Worm (Caenorhabditis elegans) whole organism, L1 larva: ENCODE data around the gene M28.9.

Experiments used
- C04F5.9 ChIP-seq: sonication (generic microtip); optimal IDR thresholded peaks from 2 replicates; lab custom pipeline; 2016; ENCODE audit warnings: missing genetic modification characterization, missing compliant biosample characterization
- C16A3.4 ChIP-seq: fragments of 150-350 bp; optimal IDR thresholded peaks from 2 replicates; lab custom pipeline; 2014; ENCODE audit warnings: missing biosample characterization, missing genetic modification characterization
- C34B4.2 ChIP-seq: sonication (generic microtip); optimal IDR thresholded peaks from 2 replicates; lab custom pipeline; 2017; ENCODE audit warnings: mild to moderate bottlenecking, missing genetic modification characterization, missing compliant biosample characterization
- F16B12.6 ChIP-seq: fragments of 150-350 bp; optimal IDR thresholded peaks from 2 replicates; lab custom pipeline; 2014; ENCODE audit warnings: missing biosample characterization, missing genetic modification characterization
- Y116A8C.19 ChIP-seq: sonication (generic microtip); optimal IDR thresholded peaks from 2 replicates; lab custom pipeline; 2016; ENCODE audit warnings: missing compliant biosample characterization, missing genetic modification characterization, borderline replicate concordance
- aha-1 ChIP-seq: fragments of 150-350 bp; optimal IDR thresholded peaks from 2 replicates; lab custom pipeline; 2014; ENCODE audit warnings: missing biosample characterization, missing genetic modification characterization
- ceh-90 ChIP-seq: sonication (generic microtip); optimal IDR thresholded peaks from 2 replicates; lab custom pipeline; 2016; ENCODE audit warnings: missing genetic modification characterization, missing compliant biosample characterization
- ces-1 ChIP-seq: fragments of 150-350 bp; optimal IDR thresholded peaks from 2 replicates; lab custom pipeline; 2014; ENCODE audit warnings: missing biosample characterization, missing genetic modification reagents, missing genetic modification characterization
- dsc-1 ChIP-seq: sonication (generic microtip); optimal IDR thresholded peaks from 2 replicates; lab custom pipeline; 2016; ENCODE audit warnings: mild to moderate bottlenecking, missing genetic modification characterization, missing compliant biosample characterization
- efl-1 ChIP-seq, 4 experiments: fragments of 150-350 bp; optimal IDR thresholded peaks in 3 of 4; peaks in 1 of 4; 1 replicate in 1 of 4; 2 replicates in 3 of 4; lab custom pipeline; 2014; ENCODE audit warnings: missing biosample characterization in 2 of 4, missing genetic modification characterization in 2 of 4, missing genetic modification reagents in 2 of 4
- elt-2 ChIP-seq: sonication (generic microtip); optimal IDR thresholded peaks from 2 replicates; lab custom pipeline; 2016; ENCODE audit warnings: missing genetic modification characterization, mild to moderate bottlenecking, inconsistent platforms, missing compliant biosample characterization, missing genetic modification reagents
- elt-3 ChIP-seq, 6 experiments: fragments of 150-350 bp in 1 of 6; sonication (generic microtip); optimal IDR thresholded peaks; 2 replicates each; lab custom pipeline; 2017 to 2018; ENCODE audit warnings: missing biosample characterization in 6 of 6, missing genetic modification characterization in 6 of 6, inconsistent platforms in 1 of 6
- grh-1 ChIP-seq: fragments of 200-800 bp; sonication (Bioruptor generic); IDR thresholded peaks from 2 replicates; pipeline ENCODE4 v1.3.6; 2022; ENCODE audit warnings: missing genetic modification reagents, missing genetic modification characterization, missing compliant biosample characterization
- hlh-17 ChIP-seq: fragments of 200-800 bp; sonication (Bioruptor generic); optimal IDR thresholded peaks from 2 replicates; lab custom pipeline; 2018; ENCODE audit warnings: missing genetic modification characterization, mild to moderate bottlenecking, missing compliant biosample characterization, moderate library complexity, borderline replicate concordance
- irx-1 ChIP-seq: sonication (generic microtip); optimal IDR thresholded peaks from 2 replicates; lab custom pipeline; 2016; ENCODE audit warnings: missing genetic modification characterization, missing compliant biosample characterization
- lin-14 ChIP-seq: fragments of 200-800 bp; sonication (Bioruptor generic); optimal IDR thresholded peaks from 2 replicates; lab custom pipeline; 2018; ENCODE audit warnings: mild to moderate bottlenecking, missing genetic modification characterization, moderate library complexity, missing compliant biosample characterization
- lin-35 ChIP-seq, 2 experiments: fragments of 150-350 bp; optimal IDR thresholded peaks; 2 replicates each; lab custom pipeline; 2014; ENCODE audit warnings: missing biosample characterization in 2 of 2, missing genetic modification characterization in 2 of 2, missing genetic modification reagents in 2 of 2
- lir-3 ChIP-seq: sonication (generic microtip); optimal IDR thresholded peaks from 2 replicates; lab custom pipeline; 2016; ENCODE audit warnings: mild to moderate bottlenecking, missing genetic modification characterization, moderate library complexity, missing compliant biosample characterization; ENCODE audit not compliant: poor library complexity
- lsy-2 ChIP-seq, 2 experiments: fragments of 150-350 bp; optimal IDR thresholded peaks; 2 replicates each; lab custom pipeline; 2014; ENCODE audit warnings: missing biosample characterization in 2 of 2, missing genetic modification characterization in 2 of 2
- mab-9 ChIP-seq: fragments of 200-800 bp; sonication (Bioruptor generic); IDR thresholded peaks from 2 replicates; pipeline ENCODE4 v1.3.6; 2022; ENCODE audit warnings: missing genetic modification reagents, missing genetic modification characterization, missing compliant biosample characterization
- mep-1 ChIP-seq: fragments of 150-350 bp; optimal IDR thresholded peaks from 2 replicates; lab custom pipeline; 2014; ENCODE audit warnings: missing biosample characterization, missing genetic modification characterization
- nhr-12 ChIP-seq: sonication (generic microtip); optimal IDR thresholded peaks from 2 replicates; lab custom pipeline; 2017; ENCODE audit warnings: missing biosample characterization, missing genetic modification characterization
- nhr-19 ChIP-seq: fragments of 200-800 bp; sonication (Bioruptor generic); conservative IDR thresholded peaks from 2 replicates; pipeline ENCODE4 v1.3.6; 2022; ENCODE audit warnings: missing genetic modification characterization, missing compliant biosample characterization
- nhr-20 ChIP-seq: sonication (generic microtip); optimal IDR thresholded peaks from 2 replicates; lab custom pipeline; 2016; ENCODE audit warnings: mild to moderate bottlenecking, missing genetic modification characterization, missing compliant biosample characterization
- nhr-47 ChIP-seq: sonication (generic microtip); optimal IDR thresholded peaks from 2 replicates; lab custom pipeline; 2016; ENCODE audit warnings: mild to moderate bottlenecking, missing genetic modification characterization, moderate library complexity, missing compliant biosample characterization
- nhr-71 ChIP-seq: sonication (generic microtip); optimal IDR thresholded peaks from 2 replicates; lab custom pipeline; 2016; ENCODE audit warnings: mild to moderate bottlenecking, missing genetic modification characterization, moderate library complexity, missing compliant biosample characterization
- nhr-77 ChIP-seq: fragments of 150-350 bp; optimal IDR thresholded peaks from 2 replicates; lab custom pipeline; 2014; ENCODE audit warnings: missing biosample characterization, missing genetic modification characterization
- nhr-90 ChIP-seq: sonication (generic microtip); optimal IDR thresholded peaks from 2 replicates; lab custom pipeline; 2016; ENCODE audit warnings: mild to moderate bottlenecking, missing genetic modification characterization, missing compliant biosample characterization; ENCODE audit not compliant: poor library complexity
- pag-3 ChIP-seq: sonication (generic microtip); optimal IDR thresholded peaks from 2 replicates; lab custom pipeline; 2017; ENCODE audit warnings: missing genetic modification characterization, mild to moderate bottlenecking, missing compliant biosample characterization, antibody characterized with exemption, borderline replicate concordance; ENCODE audit not compliant: insufficient read depth
- rnt-1 ChIP-seq: sonication (generic microtip); optimal IDR thresholded peaks from 2 replicates; lab custom pipeline; 2016; ENCODE audit warnings: mild to moderate bottlenecking, missing genetic modification characterization, moderate library complexity, missing compliant biosample characterization
- snpc-4 ChIP-seq: fragments of 150-350 bp; optimal IDR thresholded peaks from 2 replicates; lab custom pipeline; 2014; ENCODE audit warnings: missing biosample characterization, missing genetic modification characterization
- snu-23 ChIP-seq: sonication (generic microtip); optimal IDR thresholded peaks from 2 replicates; lab custom pipeline; 2016; ENCODE audit warnings: missing genetic modification characterization, missing compliant biosample characterization
- sptf-1 ChIP-seq: fragments of 150-350 bp; optimal IDR thresholded peaks from 2 replicates; lab custom pipeline; 2014; ENCODE audit warnings: missing biosample characterization, missing genetic modification characterization
- sup-37 ChIP-seq: fragments of 200-800 bp; sonication (Bioruptor generic); optimal IDR thresholded peaks from 2 replicates; lab custom pipeline; 2018; ENCODE audit warnings: mild to moderate bottlenecking, missing genetic modification characterization, missing compliant biosample characterization
- unc-130 ChIP-seq: fragments of 150-350 bp; optimal IDR thresholded peaks from 2 replicates; lab custom pipeline; 2017; ENCODE audit warnings: missing biosample characterization, missing genetic modification characterization, inconsistent platforms
- unc-62 ChIP-seq: fragments of 150-350 bp; optimal IDR thresholded peaks from 2 replicates; lab custom pipeline; 2014; ENCODE audit warnings: missing biosample characterization, missing genetic modification reagents, missing genetic modification characterization
- unc-86 ChIP-seq: sonication (generic microtip); optimal IDR thresholded peaks from 2 replicates; lab custom pipeline; 2016; ENCODE audit warnings: missing genetic modification characterization, missing compliant biosample characterization
- unc-98 ChIP-seq: fragments of 200-800 bp; sonication (Bioruptor generic); IDR thresholded peaks from 2 replicates; pipeline ENCODE4 v1.3.6; 2022; ENCODE audit warnings: missing genetic modification characterization, missing compliant biosample characterization
- xbp-1 ChIP-seq: sonication (generic microtip); optimal IDR thresholded peaks from 2 replicates; lab custom pipeline; 2016; ENCODE audit warnings: missing genetic modification characterization, missing compliant biosample characterization
- zag-1 ChIP-seq: fragments of 150-350 bp; optimal IDR thresholded peaks from 2 replicates; lab custom pipeline; 2014; ENCODE audit warnings: missing biosample characterization, missing genetic modification characterization
- ztf-11 ChIP-seq, 2 experiments: sonication (generic microtip); optimal IDR thresholded peaks; 2 replicates each; lab custom pipeline; 2016 to 2017; ENCODE audit warnings: missing genetic modification characterization in 2 of 2, missing biosample characterization in 1 of 2, missing compliant biosample characterization in 1 of 2
- ztf-4 ChIP-seq: fragments of 150-350 bp; optimal IDR thresholded peaks from 2 replicates; lab custom pipeline; 2014; ENCODE audit warnings: missing biosample characterization, missing genetic modification characterization

M28.9 gene

DNA sequence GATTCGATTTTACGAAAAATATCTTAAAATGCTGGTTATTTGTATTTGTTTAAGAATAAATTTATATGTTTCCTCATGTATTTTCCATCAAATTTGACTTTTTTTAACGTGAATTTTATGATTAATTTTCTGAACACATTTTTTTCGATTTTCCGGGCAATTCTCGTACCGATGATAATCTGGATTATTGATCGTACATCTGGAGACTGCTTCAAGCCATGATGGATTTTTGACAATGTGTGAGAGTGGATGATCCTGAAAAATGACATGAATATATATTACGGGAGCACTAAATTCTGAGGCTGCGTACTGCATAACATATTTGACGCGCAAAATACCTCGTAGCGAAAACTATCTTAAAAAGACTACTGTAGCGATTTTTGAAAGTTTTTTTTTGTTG is 15.2 kb downstream of the M28.9 start:
- TF ChIP-seq C04F5.9 (no peak), irx-1 (tag; lab: Kevin White, UChicago) (no peak), Y116A8C.19 (tag; lab: Kevin White, UChicago) (no peak), rnt-1 (no peak), unc-130 (tag; lab: Kevin White, UChicago) (no peak)

DNA sequence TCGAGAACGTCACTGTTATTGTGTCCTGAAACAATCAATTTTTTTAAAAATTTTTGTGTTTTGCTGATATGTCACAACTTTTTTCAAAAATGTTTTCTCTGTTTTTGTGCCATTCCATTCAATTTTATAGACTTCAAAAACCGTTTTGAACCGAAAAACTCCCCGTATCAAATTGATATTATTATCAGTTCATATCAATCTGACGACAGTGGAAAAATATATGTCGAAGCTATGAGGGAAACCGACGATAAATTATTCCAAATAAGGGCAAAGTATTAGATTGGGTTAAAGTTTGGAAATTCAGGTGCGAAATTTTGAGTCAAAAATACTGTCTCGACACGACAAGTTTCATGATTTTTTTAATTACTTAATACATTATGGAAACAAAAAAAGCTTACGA is 17.2 kb downstream of the M28.9 start:
- TF ChIP-seq efl-1 (optimal IDR thresholded peaks at IDR 0.05; lab: Kevin White, UChicago) = no peak
- no peak for TF ChIP-seq efl-1 (GFP tag; optimal IDR thresholded peaks at IDR 0.05 in 1 of 2; lab: Kevin White, UChicago)
- peak; percentile 29 for TF ChIP-seq elt-2 (tag; lab: Kevin White, UChicago)

DNA sequence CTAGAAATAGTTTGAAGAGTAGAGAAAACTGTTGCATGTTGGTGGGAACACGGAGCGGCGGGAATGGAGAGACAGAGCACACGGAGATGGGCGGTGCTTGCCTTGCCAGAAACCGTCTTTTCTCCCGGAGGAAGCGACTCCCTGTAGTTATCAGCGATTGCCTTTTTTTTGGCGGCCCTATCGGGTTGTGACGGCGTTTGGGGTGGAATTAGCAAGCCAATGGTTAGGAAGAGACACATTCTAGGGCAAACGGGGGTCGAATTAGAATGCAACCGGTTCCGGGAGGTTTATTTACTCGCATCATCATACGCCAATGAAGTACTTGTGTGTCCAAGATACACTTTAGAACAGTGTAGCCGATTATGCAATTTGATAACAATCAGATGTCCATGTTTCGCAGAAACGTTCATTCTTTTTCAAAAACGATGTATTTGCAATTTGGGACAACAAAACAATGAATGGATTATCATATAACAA is 18.5 kb downstream of the M28.9 start, which contains the start of gene lact-3:
Gene lact-3, minus strand, starts transcription at position 51 of the 477 bp plus-strand sequence.
- TF ChIP-seq nhr-12 (tag; lab: Kevin White, UChicago) (no peak), nhr-19 (GFP tag; lab: Robert Waterston, UW) (0 out of 2 replicates have a peak, but pooled peaks have one; percentile 7), elt-2 (tag; lab: Kevin White, UChicago) (no peak), nhr-90 (tag; lab: Kevin White, UChicago) (no peak), ces-1 (GFP tag; lab: Kevin White, UChicago) (no peak), nhr-47 (tag; lab: Kevin White, UChicago) (no peak), efl-1 (optimal IDR thresholded peaks at IDR 0.05; lab: Kevin White, UChicago) (peak in 1 of 2 experiments; percentile 12), efl-1 (GFP tag; optimal IDR thresholded peaks at IDR 0.05 in 1 of 2; lab: Kevin White, UChicago) (no peak), lin-14 (GFP tag; lab: Kevin White, UChicago) (peak; percentile 15), lin-35 (GFP tag; optimal IDR thresholded peaks at IDR 0.05; lab: Kevin White, UChicago) (peak in 1 of 2 experiments; percentile 6), nhr-71 (tag; lab: Kevin White, UChicago) (peak; percentile 1), grh-1 (GFP tag; lab: Robert Waterston, UW) (peak; percentile 36; the same call in 1 of the 2 replicates), unc-98 (GFP tag; lab: Robert Waterston, UW) (no peak), lsy-2 (tag; optimal IDR thresholded peaks at IDR 0.05; lab: Kevin White, UChicago) (peak in 1 of 2 experiments; percentile 22)
- TF ChIP-seq, all 84 proteins: peak for 7

DNA sequence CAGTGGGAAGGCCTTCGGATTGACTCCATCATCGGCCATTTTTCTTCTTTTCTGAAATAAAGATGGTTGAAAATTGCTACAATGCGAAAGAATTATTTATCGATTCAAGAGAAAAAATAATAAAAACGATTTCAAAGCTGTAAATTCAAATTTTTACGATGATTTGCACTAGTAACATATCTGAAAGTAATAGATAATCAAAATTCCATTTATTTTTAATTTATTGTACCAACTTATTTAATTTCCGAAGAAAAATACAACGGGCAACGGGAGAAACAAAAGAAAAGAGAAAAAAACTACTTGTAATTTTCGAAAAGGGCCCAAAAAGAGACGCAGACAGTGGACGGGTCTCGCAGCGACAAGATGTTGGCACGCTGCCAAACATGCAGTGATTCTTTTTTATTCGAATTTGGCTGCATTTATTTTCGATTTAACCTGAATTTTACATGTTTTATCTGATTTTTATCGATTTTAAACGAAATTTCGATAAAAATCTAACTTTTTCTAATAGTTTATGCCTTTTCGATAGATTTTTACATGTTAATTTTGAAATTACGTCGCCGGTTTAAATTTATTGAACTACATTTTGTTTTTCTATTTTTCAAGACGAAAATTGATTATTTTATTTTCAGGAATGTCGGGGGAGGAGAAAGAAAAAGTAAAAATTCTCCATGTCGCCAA is 19.5 kb downstream of the M28.9 start, which contains the start of the genes snu-13 and rsp-7:
Gene snu-13, minus strand, starts transcription at position 51 of the 681 bp plus-strand sequence.
Gene rsp-7, plus strand, starts transcription at position 631 of the 681 bp plus-strand sequence.
- no peak for TF ChIP-seq mab-9 (GFP tag; lab: Robert Waterston, UW)
- no peak for TF ChIP-seq ztf-4 (tag; lab: Kevin White, UChicago)
- TF ChIP-seq hlh-17 = no peak
- TF ChIP-seq nhr-12 (tag; lab: Kevin White, UChicago) = no peak
- no peak for TF ChIP-seq zag-1 (tag; lab: Kevin White, UChicago)
- TF ChIP-seq dsc-1 (tag; lab: Kevin White, UChicago) = peak; percentile 49
- peak; percentile 5 for TF ChIP-seq irx-1 (tag; lab: Kevin White, UChicago)
- TF ChIP-seq unc-86 (tag; lab: Kevin White, UChicago) = peak; percentile 23
- TF ChIP-seq aha-1 (tag; lab: Kevin White, UChicago) = no peak
- TF ChIP-seq nhr-47 (tag; lab: Kevin White, UChicago) = peak; percentile 68
- TF ChIP-seq nhr-77 = peak; percentile 46
- no peak for TF ChIP-seq unc-98 (GFP tag; lab: Robert Waterston, UW)
- TF ChIP-seq ces-1 (GFP tag; lab: Kevin White, UChicago) = no peak
- TF ChIP-seq snpc-4 = peak; percentile 39
- TF ChIP-seq nhr-19 (GFP tag; lab: Robert Waterston, UW) = peak; percentile 64
- TF ChIP-seq C34B4.2 = no peak
- TF ChIP-seq pag-3 (tag; lab: Kevin White, UChicago) = peak; percentile 84
- TF ChIP-seq ztf-11 (tag; optimal IDR thresholded peaks at IDR 0.05; lab: Kevin White, UChicago) = no peak
- TF ChIP-seq mep-1 = peak; percentile 81
- TF ChIP-seq sup-37 (GFP tag; lab: Kevin White, UChicago) = no peak
- TF ChIP-seq snu-23 (GFP tag; lab: Kevin White, UChicago) = peak; percentile 78
- TF ChIP-seq F16B12.6 (tag; lab: Kevin White, UChicago) = peak; percentile 49
- TF ChIP-seq xbp-1 (tag; lab: Kevin White, UChicago) = peak; percentile 71
- no peak for TF ChIP-seq unc-62 (GFP tag; lab: Kevin White, UChicago)
- peak; percentile 80 for TF ChIP-seq nhr-20 (tag; lab: Kevin White, UChicago)
- no peak for TF ChIP-seq lir-3 (tag; lab: Kevin White, UChicago)
- TF ChIP-seq elt-3 (tag; optimal IDR thresholded peaks at IDR 0.05; lab: Kevin White, UChicago) = peak in 2 of 6 experiments; percentile 58 to 91
- peak; percentile 62 for TF ChIP-seq rnt-1
- TF ChIP-seq sptf-1 (tag; lab: Kevin White, UChicago) = no peak
- TF ChIP-seq ceh-90 (tag; lab: Kevin White, UChicago) = no peak
- TF ChIP-seq C16A3.4 (tag; lab: Kevin White, UChicago) = peak; percentile 60
- peak; percentile 10 for TF ChIP-seq elt-2 (tag; lab: Kevin White, UChicago)
